Worm (Caenorhabditis elegans): Measurements from ENCODE around the gene K09C4.4.
A peak's percentile ranks its signal among the peaks of the same experiment; 100 is the strongest.

The K09C4.4 gene

DNA sequence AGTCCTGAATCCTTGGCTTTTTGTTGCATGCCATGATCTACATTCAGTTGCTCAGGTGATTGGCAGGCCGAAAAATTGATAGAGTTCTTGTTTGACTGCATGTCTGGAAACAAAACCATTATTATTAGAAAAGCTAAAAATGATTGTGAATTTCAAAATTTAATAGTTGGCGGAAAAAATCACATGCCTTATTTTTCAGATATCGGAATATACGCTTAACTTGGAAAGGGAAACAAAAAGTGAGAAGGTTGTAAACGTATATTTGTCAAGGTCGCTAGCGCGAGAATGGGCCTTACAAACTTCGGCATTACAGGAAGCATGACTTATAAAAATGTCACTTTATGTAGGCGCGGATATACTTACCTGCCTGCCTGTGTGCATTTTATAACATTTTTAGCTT, 17.6 kb upstream of the K09C4.4 start, which contains the start of gene K09C4.9:
Gene K09C4.9 (minus strand): TSS at position 101 of the 400 bp plus-strand sequence.
- TF ChIP-seq ceh-32 (tag; optimal IDR thresholded peaks at IDR 0.05; ENCODE audit: poor library complexity): no peak
- no peak for TF ChIP-seq lim-7 (GFP tag; IDR thresholded peaks at IDR 0.05)
- no peak for TF ChIP-seq ama-1 (optimal IDR thresholded peaks at IDR 0.05)

- TF ChIP-seq nhr-42 (GFP tag; IDR thresholded peaks at IDR 0.05) (no peak), php-3 (GFP tag; IDR thresholded peaks at IDR 0.05) (no peak), lin-13 (GFP tag; optimal IDR thresholded peaks at IDR 0.05) (no peak), pha-4 (GFP tag; IDR thresholded peaks at IDR 0.05) (no peak), pha-4 (tag; optimal IDR thresholded peaks at IDR 0.05) (no peak)
Observed at ce11 chrX:3272580-3272979, 16.7 kb upstream of the K09C4.4 start, which contains the start of gene K09C4.7. TSS of gene K09C4.7 (plus strand) at chrX:3272880.

ce11 chrX:3280130-3280529, 9.2 kb upstream of the K09C4.4 start, which contains the start of gene K09C4.10:
TSS of gene K09C4.10 (minus strand) at chrX:3280230.
- TF ChIP-seq egl-27 (tag; optimal IDR thresholded peaks at IDR 0.05) (no peak), Y48G9A.11 (GFP tag; IDR thresholded peaks at IDR 0.05) (no peak), T20F7.1 (GFP tag; optimal IDR thresholded peaks at IDR 0.05) (no peak), gei-8 (GFP tag; optimal IDR thresholded peaks at IDR 0.05) (no peak), mep-1 (tag; optimal IDR thresholded peaks at IDR 0.05) (no peak), Y75B8A.6 (GFP tag; IDR thresholded peaks at IDR 0.05) (no peak), Y5F2A.4 (GFP tag; optimal IDR thresholded peaks at IDR 0.05) (no peak), mes-2 (tag; optimal IDR thresholded peaks at IDR 0.05; ENCODE audit: poor library complexity, severe bottlenecking) (no peak), unc-62 (GFP tag; optimal IDR thresholded peaks at IDR 0.05 in 1 of 2) (no peak), unc-62 (tag; optimal IDR thresholded peaks at IDR 0.05) (no peak)

DNA sequence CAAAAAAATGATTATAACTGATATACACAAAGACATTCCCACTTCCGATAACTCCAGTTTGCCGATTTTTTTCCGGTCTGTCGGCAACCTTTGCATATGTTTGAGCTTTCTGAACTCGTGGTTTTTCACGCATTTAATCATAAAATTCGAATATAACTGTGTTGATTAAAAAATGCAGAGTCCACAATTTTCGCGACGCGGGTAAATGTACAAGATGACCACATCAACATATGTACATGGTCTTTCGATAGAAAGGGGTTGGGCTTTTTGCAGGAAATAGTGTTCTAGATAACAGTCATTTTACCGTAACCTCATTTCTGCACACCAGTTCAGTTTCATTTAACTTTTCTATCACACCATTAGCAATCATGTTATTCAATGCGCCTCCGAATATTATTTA, 7.0 kb upstream of the K09C4.4 start, which contains the start of gene K09C4.5:
Gene K09C4.5 (plus strand): TSS at position 326 of the 400 bp plus-strand sequence.
- TF ChIP-seq aha-1 (tag) (peak; percentile 13), daf-16 (GFP tag; optimal IDR thresholded peaks at IDR 0.05) (no peak), daf-16 (tag; optimal IDR thresholded peaks at IDR 0.05) (peak; percentile 64), hlh-11 (tag; optimal IDR thresholded peaks at IDR 0.05) (peak; percentile 13), set-16 (GFP tag; IDR thresholded peaks at IDR 0.05) (no peak), pha-4 (GFP tag; IDR thresholded peaks at IDR 0.05) (no peak), pha-4 (tag; optimal IDR thresholded peaks at IDR 0.05) (no peak), T26A8.4 (GFP tag; IDR thresholded peaks at IDR 0.05) (no peak), F26F4.8 (GFP tag; conservative IDR thresholded peaks at IDR 0.05) (no peak), pqm-1 (tag; optimal IDR thresholded peaks at IDR 0.05) (peak; percentile 37), mdt-29 (GFP tag; IDR thresholded peaks at IDR 0.05) (no peak), dve-1 (tag; optimal IDR thresholded peaks at IDR 0.05; ENCODE audit: insufficient read depth) (no peak), nhr-28 (tag; optimal IDR thresholded peaks at IDR 0.05) (peak; percentile 62)

DNA sequence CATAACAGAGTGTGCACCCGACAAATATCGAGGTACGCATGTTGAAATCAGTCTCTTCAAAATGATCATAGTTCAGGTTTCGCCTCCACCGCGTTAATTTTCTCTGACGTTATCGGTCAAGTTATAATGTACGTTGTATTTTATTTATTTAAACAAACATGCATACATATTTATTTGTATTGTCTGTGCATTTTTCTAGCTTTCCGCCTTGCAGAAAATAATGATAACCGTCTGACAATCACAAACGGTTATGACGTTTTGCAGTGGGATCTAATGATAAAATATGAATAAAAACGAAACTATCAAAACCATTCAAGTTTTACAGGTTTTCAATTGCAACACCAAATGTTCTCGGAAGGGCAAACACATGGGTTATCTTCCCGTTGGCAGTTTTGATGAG, 6.1 kb upstream of the K09C4.4 start:
- TF ChIP-seq ZK337.2 (GFP tag; IDR thresholded peaks at IDR 0.05): no peak
- no peak for TF ChIP-seq F26F4.8 (GFP tag; conservative IDR thresholded peaks at IDR 0.05)
- peak; percentile 58 for TF ChIP-seq dmd-6 (GFP tag; IDR thresholded peaks at IDR 0.05)
- no peak for TF ChIP-seq arid-1 (GFP tag; conservative IDR thresholded peaks at IDR 0.05)
- no peak for TF ChIP-seq nhr-77 (tag; optimal IDR thresholded peaks at IDR 0.05)
- TF ChIP-seq mxl-2 (GFP tag; conservative IDR thresholded peaks at IDR 0.05): no peak
- TF ChIP-seq madf-5 (GFP tag; IDR thresholded peaks at IDR 0.05): no peak
- peak; percentile 48 for TF ChIP-seq hlh-11 (tag; optimal IDR thresholded peaks at IDR 0.05)
- TF ChIP-seq hlh-30 (tag; optimal IDR thresholded peaks at IDR 0.05; ENCODE audit: insufficient read depth): no peak
- TF ChIP-seq saeg-2 (GFP tag; IDR thresholded peaks at IDR 0.05): peak; percentile 45; the same call in 1 of the 2 replicates
- no peak for TF ChIP-seq nhr-41 (GFP tag; IDR thresholded peaks at IDR 0.05)
- no peak for TF ChIP-seq daf-12 (tag; optimal IDR thresholded peaks at IDR 0.05)
- no peak for TF ChIP-seq gei-8 (GFP tag; optimal IDR thresholded peaks at IDR 0.05)
- peak; percentile 0 for TF ChIP-seq nhr-6 (tag; optimal IDR thresholded peaks at IDR 0.05)
- TF ChIP-seq mep-1 (tag; optimal IDR thresholded peaks at IDR 0.05): no peak
- TF ChIP-seq vab-7 (GFP tag; IDR thresholded peaks at IDR 0.05): no peak
- TF ChIP-seq nhr-11 (tag; optimal IDR thresholded peaks at IDR 0.05): no peak
- no peak for TF ChIP-seq lin-39 (tag; optimal IDR thresholded peaks at IDR 0.05)
- no peak for TF ChIP-seq ces-1 (GFP tag; optimal IDR thresholded peaks at IDR 0.05)
- TF ChIP-seq dmd-8 (GFP tag; IDR thresholded peaks at IDR 0.05): no peak
- no peak for TF ChIP-seq R02D3.7 (tag; optimal IDR thresholded peaks at IDR 0.05)
